Fruit fly (Drosophila melanogaster) whole organism, embryonic: ENCODE results near the gene LIMK1.
A peak's percentile ranks its signal among the peaks of the same experiment; 100 is the strongest.

Experiments
- Ada2b ChIP-seq: fragments of 200-800 bp; sonication (Bioruptor generic); IDR thresholded peaks from 2 replicates; pipeline ENCODE4 v1.3.6; 2022; ENCODE audit warnings: missing biosample characterization, missing genetic modification characterization
- Atf6 ChIP-seq: fragments of 200-800 bp; sonication (Bioruptor generic); IDR thresholded peaks from 2 replicates; pipeline ENCODE4 v1.3.6; 2022; ENCODE audit warnings: missing biosample characterization, missing genetic modification characterization
- Awh ChIP-seq: fragments of 200-800 bp; sonication (Bioruptor generic); IDR thresholded peaks from 2 replicates; pipeline ENCODE4, ENCODE4 v1.3.6; 2022; ENCODE audit warnings: missing biosample characterization, missing genetic modification characterization
- CG10565 ChIP-seq: fragments of 200-800 bp; sonication (Bioruptor generic); optimal IDR thresholded peaks from 3 replicates; lab custom pipeline; 2016; ENCODE audit warnings: missing biosample characterization, mild to moderate bottlenecking, missing genetic modification characterization
- CG10654 ChIP-seq: fragments of 200-800 bp; sonication (Bioruptor generic); optimal IDR thresholded peaks from 2 replicates; lab custom pipeline; 2016; ENCODE audit warnings: missing biosample characterization, missing genetic modification characterization
- CG11560 ChIP-seq: fragments of 200-800 bp; sonication (Bioruptor generic); IDR thresholded peaks from 3 replicates; pipeline ENCODE4 v1.3.6; 2022; ENCODE audit warnings: missing biosample characterization, missing genetic modification characterization
- CG14050 ChIP-seq: fragments of 200-800 bp; sonication (Bioruptor generic); IDR thresholded peaks from 3 replicates; pipeline ENCODE4 v1.3.6; 2022; ENCODE audit warnings: missing biosample characterization, missing genetic modification characterization
- CG14667 ChIP-seq: fragments of 200-800 bp; sonication (Bioruptor generic); IDR thresholded peaks from 2 replicates; pipeline ENCODE4 v1.3.6; 2022; ENCODE audit warnings: missing biosample characterization, missing genetic modification characterization
- CG14860 ChIP-seq: fragments of 200-800 bp; sonication (Bioruptor generic); IDR thresholded peaks from 3 replicates; pipeline ENCODE4 v1.3.6; 2022; ENCODE audit warnings: missing biosample characterization, missing genetic modification characterization; ENCODE audit not compliant: partially characterized antibody
- CG15269 ChIP-seq: fragments of 200-800 bp; sonication (Bioruptor generic); optimal IDR thresholded peaks from 2 replicates; lab custom pipeline; 2018; ENCODE audit warnings: missing biosample characterization, mild to moderate bottlenecking, missing genetic modification characterization, moderate library complexity
- CG16779 ChIP-seq: fragments of 200-800 bp; sonication (Bioruptor generic); IDR thresholded peaks from 2 replicates; pipeline ENCODE4 v1.3.6; 2022; ENCODE audit warnings: missing biosample characterization, missing genetic modification characterization
- CG16813 ChIP-seq: fragments of 200-800 bp; sonication (Bioruptor generic); IDR thresholded peaks from 3 replicates; pipeline ENCODE4 v1.3.6; 2022; ENCODE audit warnings: missing biosample characterization, missing genetic modification characterization; ENCODE audit not compliant: partially characterized antibody
- CG17612 ChIP-seq: fragments of 200-800 bp; sonication (Bioruptor generic); IDR thresholded peaks from 2 replicates; pipeline ENCODE4 v1.3.6; 2022; ENCODE audit warnings: missing biosample characterization, missing genetic modification characterization
- CG2199 ChIP-seq: fragments of 200-800 bp; sonication (Bioruptor generic); IDR thresholded peaks from 3 replicates; pipeline ENCODE4 v1.3.6; 2022; ENCODE audit warnings: missing biosample characterization, missing genetic modification characterization
- CG32767 ChIP-seq: fragments of 200-800 bp; sonication (Bioruptor generic); IDR thresholded peaks from 2 replicates; pipeline ENCODE4 v1.3.6; 2022; ENCODE audit warnings: missing biosample characterization, missing genetic modification characterization
- CG4730 ChIP-seq: fragments of 200-800 bp; sonication (Bioruptor generic); IDR thresholded peaks from 2 replicates; pipeline ENCODE4 v1.3.6; 2022; ENCODE audit warnings: missing biosample characterization, missing genetic modification characterization
- CG6765 ChIP-seq: fragments of 200-800 bp; sonication (Bioruptor generic); optimal IDR thresholded peaks from 3 replicates; lab custom pipeline; 2017; ENCODE audit warnings: missing biosample characterization, mild to moderate bottlenecking, missing genetic modification characterization
- CG8089 ChIP-seq: fragments of 200-800 bp; sonication (Bioruptor generic); optimal IDR thresholded peaks from 3 replicates; lab custom pipeline; 2016; ENCODE audit warnings: missing biosample characterization, missing genetic modification characterization
- Chrac-16 ChIP-seq: fragments of 200-800 bp; sonication (Bioruptor generic); optimal IDR thresholded peaks from 3 replicates; lab custom pipeline; 2016; ENCODE audit warnings: missing biosample characterization, missing genetic modification characterization
- D19A ChIP-seq: fragments of 200-800 bp; optimal IDR thresholded peaks from 3 replicates; lab custom pipeline; 2019; ENCODE audit warnings: missing biosample characterization, mild to moderate bottlenecking, missing genetic modification characterization, moderate library complexity
- Deaf1 ChIP-seq: fragments of 200-800 bp; optimal IDR thresholded peaks from 3 replicates; lab custom pipeline; 2019; ENCODE audit warnings: missing biosample characterization, mild to moderate bottlenecking, missing genetic modification characterization, moderate library complexity
- Drgx ChIP-seq: fragments of 200-800 bp; sonication (Bioruptor generic); IDR thresholded peaks from 2 replicates; pipeline ENCODE4 v1.3.6; 2022; ENCODE audit warnings: missing biosample characterization, missing genetic modification characterization
- Fer3 ChIP-seq: fragments of 200-800 bp; sonication (Bioruptor generic); optimal IDR thresholded peaks from 2 replicates; lab custom pipeline; 2018; ENCODE audit warnings: missing biosample characterization, mild to moderate bottlenecking, missing genetic modification characterization, moderate library complexity
- HLH3B ChIP-seq: fragments of 200-800 bp; sonication (Bioruptor generic); IDR thresholded peaks from 2 replicates; pipeline ENCODE4 v1.3.6; 2022; ENCODE audit warnings: missing biosample characterization, missing genetic modification characterization
- Hr78 ChIP-seq, 2 experiments: fragments of 200-800 bp in 1 of 2; fragments of >200 bp in 1 of 2; sonication (Bioruptor generic) in 1 of 2; optimal IDR thresholded peaks; 2 replicates each; lab custom pipeline; 2017 to 2019; ENCODE audit warnings: missing biosample characterization in 2 of 2, missing genetic modification characterization in 2 of 2, mild to moderate bottlenecking in 1 of 2, moderate library complexity in 1 of 2
- Hsf ChIP-seq: fragments of 200-800 bp; sonication (Bioruptor generic); optimal IDR thresholded peaks from 3 replicates; lab custom pipeline; 2016; ENCODE audit warnings: missing biosample characterization, missing genetic modification characterization
- Oaz ChIP-seq: fragments of 200-800 bp; sonication (Bioruptor generic); IDR thresholded peaks from 2 replicates; pipeline ENCODE4 v1.3.6; 2022; ENCODE audit warnings: missing biosample characterization, missing genetic modification characterization
- PHDP ChIP-seq: fragments of 200-800 bp; sonication (Bioruptor generic); optimal IDR thresholded peaks from 3 replicates; lab custom pipeline; 2018; ENCODE audit warnings: missing biosample characterization, mild to moderate bottlenecking, missing genetic modification characterization, moderate library complexity
- Rx ChIP-seq: fragments of 200-800 bp; sonication (Bioruptor generic); IDR thresholded peaks from 2 replicates; pipeline ENCODE4 v1.3.6; 2022; ENCODE audit warnings: missing biosample characterization, missing genetic modification characterization
- Sin3A ChIP-seq: fragments of >200 bp; optimal IDR thresholded peaks from 2 replicates; lab custom pipeline; 2018
- Usf ChIP-seq: fragments of 200-800 bp; sonication (Bioruptor generic); optimal IDR thresholded peaks from 2 replicates; lab custom pipeline; 2017; ENCODE audit warnings: missing genotype, missing biosample characterization, missing genetic modification characterization
- Xrp1 ChIP-seq: fragments of 200-800 bp; sonication (Bioruptor generic); IDR thresholded peaks from 2 replicates; pipeline ENCODE4 v1.3.6; 2022; ENCODE audit warnings: missing biosample characterization, missing genetic modification characterization
- ara ChIP-seq: fragments of 200-800 bp; sonication (Bioruptor generic); IDR thresholded peaks from 2 replicates; pipeline ENCODE4 v1.3.6; 2022; ENCODE audit warnings: missing biosample characterization, missing genetic modification characterization
- cas ChIP-seq: fragments of 200-800 bp; sonication (Bioruptor generic); IDR thresholded peaks from 2 replicates; pipeline ENCODE4 v1.3.6; 2022; ENCODE audit warnings: missing biosample characterization, missing genetic modification characterization
- crp ChIP-seq, 2 experiments: fragments of 200-800 bp; sonication (Bioruptor generic); optimal IDR thresholded peaks; 2 replicates in 1 of 2; 3 replicates in 1 of 2; lab custom pipeline; 2017; ENCODE audit warnings: missing biosample characterization in 2 of 2, missing genetic modification characterization in 2 of 2, mild to moderate bottlenecking in 1 of 2, moderate library complexity in 1 of 2
- esg ChIP-seq: fragments of 200-800 bp; sonication (Bioruptor generic); conservative IDR thresholded peaks from 2 replicates; pipeline ENCODE4 v1.3.6; 2022; ENCODE audit warnings: missing biosample characterization, missing genetic modification characterization
- ewg ChIP-seq: fragments of 200-800 bp; sonication (Bioruptor generic); optimal IDR thresholded peaks from 3 replicates; lab custom pipeline; 2017; ENCODE audit warnings: mild to moderate bottlenecking, missing biosample characterization, missing genetic modification reagents, missing genetic modification characterization
- eyg ChIP-seq: fragments of 200-800 bp; sonication (Bioruptor generic); optimal IDR thresholded peaks from 3 replicates; lab custom pipeline; 2016; ENCODE audit warnings: missing biosample characterization, missing genetic modification characterization
- fd64A ChIP-seq: fragments of 200-800 bp; sonication (Bioruptor generic); optimal IDR thresholded peaks from 3 replicates; lab custom pipeline; 2018; ENCODE audit warnings: missing biosample characterization, mild to moderate bottlenecking, missing genetic modification characterization
- gce ChIP-seq: fragments of 200-800 bp; sonication (Bioruptor generic); IDR thresholded peaks from 3 replicates; pipeline ENCODE4 v1.3.6; 2022; ENCODE audit warnings: missing biosample characterization, missing genetic modification characterization
- lab ChIP-seq: fragments of 200-800 bp; sonication (Bioruptor generic); optimal IDR thresholded peaks from 3 replicates; lab custom pipeline; 2017; ENCODE audit warnings: missing biosample characterization, missing genetic modification characterization, mild to moderate bottlenecking, moderate library complexity, missing genetic modification reagents
- lilli ChIP-seq: fragments of 200-800 bp; sonication (Bioruptor generic); optimal IDR thresholded peaks from 3 replicates; lab custom pipeline; 2016; ENCODE audit warnings: missing biosample characterization, missing genetic modification characterization
- mam ChIP-seq: fragments of 200-800 bp; sonication (Bioruptor generic); optimal IDR thresholded peaks from 3 replicates; lab custom pipeline; 2016; ENCODE audit warnings: missing biosample characterization, missing genetic modification characterization
- oc ChIP-seq: fragments of 200-800 bp; sonication (Bioruptor generic); optimal IDR thresholded peaks from 2 replicates; lab custom pipeline; 2018; ENCODE audit warnings: missing biosample characterization, mild to moderate bottlenecking, missing genetic modification characterization, moderate library complexity
- pfk ChIP-seq: fragments of 200-800 bp; sonication (Bioruptor generic); optimal IDR thresholded peaks from 2 replicates; lab custom pipeline; 2018; ENCODE audit warnings: missing biosample characterization, mild to moderate bottlenecking, missing genetic modification characterization, moderate library complexity
- pnt ChIP-seq: fragments of 200-800 bp; sonication (Bioruptor generic); optimal IDR thresholded peaks from 3 replicates; lab custom pipeline; 2016; ENCODE audit warnings: missing biosample characterization, missing genetic modification characterization
- rib ChIP-seq: fragments of 200-800 bp; sonication (Bioruptor generic); IDR thresholded peaks from 2 replicates; pipeline ENCODE4 v1.3.6; 2022; ENCODE audit warnings: missing biosample characterization, missing genetic modification characterization
- seq ChIP-seq: fragments of 200-800 bp; sonication (Bioruptor generic); IDR thresholded peaks from 2 replicates; pipeline ENCODE4 v1.3.6; 2022; ENCODE audit warnings: missing biosample characterization, missing genetic modification characterization
- zen ChIP-seq: fragments of 200-800 bp; sonication (Bioruptor generic); optimal IDR thresholded peaks from 3 replicates; lab custom pipeline; 2018; ENCODE audit warnings: missing biosample characterization, mild to moderate bottlenecking, missing genetic modification characterization, moderate library complexity
- zfh1 ChIP-seq: fragments of 200-800 bp; sonication (Bioruptor generic); IDR thresholded peaks from 3 replicates; pipeline ENCODE4 v1.3.6; 2022; ENCODE audit warnings: missing biosample characterization, missing genetic modification characterization

LIMK1 gene

DNA sequence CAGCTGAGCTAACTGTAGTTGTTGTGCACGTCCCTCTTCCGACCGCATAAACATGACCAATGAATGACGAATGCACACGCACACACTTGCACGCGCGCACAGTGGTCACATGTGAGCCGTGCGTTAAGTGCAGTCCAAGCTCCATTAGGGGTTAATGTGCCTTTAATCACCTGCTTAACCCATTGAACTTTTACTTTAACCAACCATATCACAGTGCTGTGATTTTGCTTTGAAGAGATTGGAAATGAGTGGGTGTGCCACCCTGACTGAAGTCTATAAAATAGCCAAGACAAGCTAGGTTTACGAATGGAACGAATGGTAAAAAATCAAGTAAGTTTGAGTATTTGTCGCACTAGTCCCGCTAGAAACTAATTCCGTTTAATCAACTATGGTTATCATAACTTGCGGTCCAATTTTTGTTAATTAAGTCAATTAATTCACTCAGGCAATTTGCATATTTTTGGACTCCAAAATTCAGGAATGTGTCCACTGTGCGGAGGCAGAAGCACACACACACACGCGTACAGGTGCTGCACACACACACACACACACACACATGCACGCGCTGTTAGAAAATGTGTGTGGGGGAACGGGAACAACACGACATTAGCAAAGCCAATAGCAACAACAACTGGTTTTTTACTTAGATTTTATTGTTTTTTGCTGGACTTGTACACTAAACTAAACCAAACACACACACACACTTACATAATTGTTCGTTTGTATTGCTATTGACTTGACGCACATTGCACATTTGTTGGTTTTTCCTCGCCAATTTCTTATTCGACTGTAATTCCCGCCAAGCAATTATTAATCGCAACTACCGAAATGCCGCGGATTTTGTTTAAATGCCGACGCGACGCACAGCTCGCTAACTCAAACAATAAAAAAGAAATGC is 521 bp downstream of the LIMK1 start (continued):
- peak in 1 of 2 experiments; percentile 66 for TF ChIP-seq Hr78 (GFP tag; optimal IDR thresholded peaks at IDR 0.05; lab: Kevin White, UChicago)
- TF ChIP-seq Deaf1 (tag; lab: Kevin White, UChicago) = no peak
- peak; percentile 21 for TF ChIP-seq mam
- no peak for TF ChIP-seq CG14667 (GFP tag; lab: Robert Waterston, UW)
- no peak for TF ChIP-seq zen (tag; lab: Kevin White, UChicago)
- no peak for TF ChIP-seq CG11560 (tag; lab: Robert Waterston, UW)
- TF ChIP-seq fd64A (GFP tag; lab: Kevin White, UChicago) = peak; percentile 47
- no peak for TF ChIP-seq CG32767 (GFP tag; lab: Robert Waterston, UW)
- no peak for TF ChIP-seq HLH3B (GFP tag; lab: Robert Waterston, UW)
- TF ChIP-seq rib (GFP tag; lab: Robert Waterston, UW) = no peak
- TF ChIP-seq PHDP (tag; lab: Kevin White, UChicago) = peak; percentile 25
- no peak for TF ChIP-seq Ada2b
- TF ChIP-seq eyg (GFP tag; lab: Kevin White, UChicago) = no peak
- no peak for TF ChIP-seq Atf6 (GFP tag; lab: Robert Waterston, UW)
- peak; percentile 51 for TF ChIP-seq Hsf (GFP tag; lab: Kevin White, UChicago)
- no peak for TF ChIP-seq pfk (GFP tag; lab: Kevin White, UChicago)
- TF ChIP-seq Drgx (GFP tag; lab: Robert Waterston, UW) = peak; percentile 11; the same call in 1 of the 2 replicates
- TF ChIP-seq lab (GFP tag; lab: Kevin White, UChicago) = peak; percentile 28
- no peak for TF ChIP-seq cas (GFP tag; lab: Robert Waterston, UW)
- peak; percentile 25 for TF ChIP-seq lilli
- TF ChIP-seq gce (GFP tag; lab: Robert Waterston, UW) = no peak
- TF ChIP-seq oc = peak; percentile 3
- TF ChIP-seq crp (GFP tag; optimal IDR thresholded peaks at IDR 0.05; lab: Kevin White, UChicago) = no peak
- TF ChIP-seq Usf (GFP tag; lab: Kevin White, UChicago) = peak; percentile 18
- TF ChIP-seq CG17612 (GFP tag; lab: Robert Waterston, UW) = no peak
- no peak for TF ChIP-seq Oaz (GFP tag; lab: Robert Waterston, UW)
- TF ChIP-seq pnt (GFP tag; lab: Kevin White, UChicago) = peak; percentile 31
- no peak for TF ChIP-seq Sin3A (lab: Kevin White, UChicago)
- TF ChIP-seq seq (GFP tag; lab: Robert Waterston, UW) = no peak
- no peak for TF ChIP-seq zfh1
- TF ChIP-seq CG16813 (GFP tag; lab: Robert Waterston, UW) = peak; percentile 41; the same call in 2 of the 3 replicates
- TF ChIP-seq Chrac-16 (GFP tag; lab: Kevin White, UChicago) = peak; percentile 58
- peak; percentile 11 for TF ChIP-seq CG8089 (GFP tag; lab: Kevin White, UChicago)
- TF ChIP-seq CG14050 = no peak
- TF ChIP-seq CG10565 (GFP tag; lab: Kevin White, UChicago) = no peak
- TF ChIP-seq CG2199 = no peak
- peak; percentile 8 for TF ChIP-seq ewg (GFP tag; lab: Kevin White, UChicago)
- TF ChIP-seq esg (GFP tag; lab: Robert Waterston, UW) = no peak
- TF ChIP-seq CG10654 = no peak
- no peak for TF ChIP-seq CG4730 (GFP tag; lab: Robert Waterston, UW)
- TF ChIP-seq CG14860 (GFP tag; lab: Robert Waterston, UW) = no peak
- peak; percentile 32 for TF ChIP-seq Fer3
- peak; percentile 37; the same call in 1 of the 2 replicates for TF ChIP-seq Xrp1
- no peak for TF ChIP-seq Rx (GFP tag; lab: Robert Waterston, UW)
- no peak for TF ChIP-seq Awh (GFP tag; lab: Robert Waterston, UW)
- TF ChIP-seq ara (GFP tag; lab: Robert Waterston, UW) = no peak
- TF ChIP-seq CG16779 (GFP tag; lab: Robert Waterston, UW) = no peak
- TF ChIP-seq CG6765 (GFP tag; lab: Kevin White, UChicago) = no peak
- TF ChIP-seq CG15269 = peak; percentile 57
- peak; percentile 54 for TF ChIP-seq D19A (tag; lab: Kevin White, UChicago)
